Fruit fly (Drosophila melanogaster): Measurements from ENCODE around the gene Dpy-30L2.
A peak's percentile ranks its signal among the peaks of the same experiment; 100 is the strongest.

Dpy-30L2 gene

DNA sequence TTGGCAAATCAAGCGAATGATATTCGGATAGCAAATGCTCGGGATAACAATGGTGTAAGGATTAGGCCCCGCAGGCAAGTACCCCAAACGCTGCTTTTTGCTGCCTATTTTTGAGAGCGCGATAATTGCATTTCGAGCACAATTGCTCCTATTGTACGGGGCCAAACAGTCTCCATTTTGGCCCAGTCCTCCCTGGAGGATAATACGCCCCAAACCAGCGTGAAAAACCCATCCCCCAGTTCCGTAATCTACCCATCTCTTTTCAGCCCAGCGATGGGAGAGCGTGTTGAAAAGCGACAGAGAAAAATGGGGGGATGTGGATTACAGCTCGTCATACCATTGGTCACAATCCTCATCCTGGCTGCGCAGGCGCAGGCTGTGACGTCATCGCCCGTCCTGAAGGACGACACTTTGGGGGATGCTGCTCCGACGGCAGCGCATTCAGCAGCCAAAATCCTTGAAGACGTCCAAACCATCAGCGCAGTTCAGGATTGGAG, 41.2 kb upstream of the Dpy-30L2 start, which contains the start of gene Gad1 (continued):
- TF ChIP-seq Bgb (GFP tag; IDR thresholded peaks at IDR 0.05; ENCODE audit: partially characterized antibody): no peak

DNA sequence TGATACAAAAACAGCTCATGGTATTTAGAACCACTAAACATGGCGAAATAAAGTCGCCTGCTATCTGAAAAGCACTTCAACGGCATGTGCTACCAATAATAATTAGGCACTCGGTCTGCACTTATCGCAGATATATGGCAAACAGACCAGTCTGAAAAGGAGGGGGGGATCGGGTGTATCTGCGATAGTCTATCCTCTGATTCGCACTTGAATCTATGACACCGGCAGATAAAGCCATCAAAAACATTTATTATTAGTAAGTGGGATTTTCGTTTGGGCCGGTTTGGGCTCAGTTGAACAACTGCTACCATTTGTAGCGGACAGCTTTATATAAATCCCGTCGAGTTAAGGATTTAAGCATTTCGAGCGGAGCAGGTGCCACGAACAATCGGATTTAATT, 39.7 kb upstream of the Dpy-30L2 start, which contains the start of gene CG14989:
Gene CG14989 (plus strand): TSS at position 301 of the 400 bp plus-strand sequence.
- no peak for TF ChIP-seq CG6254 (GFP tag; optimal IDR thresholded peaks at IDR 0.05)
- no peak for TF ChIP-seq sug (tag; optimal IDR thresholded peaks at IDR 0.05)
- no peak for TF ChIP-seq dpn (GFP tag; optimal IDR thresholded peaks at IDR 0.05)
- TF ChIP-seq CG10366 (GFP tag; IDR thresholded peaks at IDR 0.05): no peak
- no peak for TF ChIP-seq fd64A (GFP tag; optimal IDR thresholded peaks at IDR 0.05)
- TF ChIP-seq CG4404 (GFP tag; IDR thresholded peaks at IDR 0.05): no peak
- no peak for TF ChIP-seq zfh1 (GFP tag; IDR thresholded peaks at IDR 0.05)
- no peak for TF ChIP-seq CG18011 (GFP tag; optimal IDR thresholded peaks at IDR 0.05)
- no peak for TF ChIP-seq Lpt (GFP tag; optimal IDR thresholded peaks at IDR 0.05)
- no peak for TF ChIP-seq pum (GFP tag; optimal IDR thresholded peaks at IDR 0.05)
- TF ChIP-seq schlank (tag; optimal IDR thresholded peaks at IDR 0.05): no peak
- no peak for TF ChIP-seq CG7745 (tag; optimal IDR thresholded peaks at IDR 0.05)
- no peak for TF ChIP-seq prd (optimal IDR thresholded peaks at IDR 0.05)
- TF ChIP-seq prd (GFP tag; IDR thresholded peaks at IDR 0.05): no peak

DNA sequence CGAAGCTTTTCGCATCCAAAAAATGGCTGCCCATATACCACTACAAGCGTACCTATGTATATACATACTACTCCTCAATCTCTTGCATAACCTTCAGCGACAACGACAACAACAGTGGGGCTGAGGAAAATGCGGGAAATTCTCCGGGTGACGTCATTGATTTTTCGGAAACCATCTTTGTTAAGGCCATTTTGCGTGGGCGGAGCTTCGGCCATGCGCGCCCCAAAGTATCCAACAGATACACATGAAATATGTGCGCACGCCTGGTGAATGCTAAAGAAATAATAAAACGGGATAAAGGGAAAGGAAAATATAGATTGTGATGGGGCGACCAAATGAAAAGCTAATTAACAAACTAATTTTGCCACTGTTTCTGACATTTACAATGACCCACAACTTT, 38.3 kb upstream of the Dpy-30L2 start:
- TF ChIP-seq CG31441 (GFP tag; IDR thresholded peaks at IDR 0.05): no peak
- peak; percentile 77 for TF ChIP-seq Nf-YC (tag; optimal IDR thresholded peaks at IDR 0.05)
- peak; percentile 43; the same call in 1 of the 2 replicates for TF ChIP-seq CG32767 (GFP tag; IDR thresholded peaks at IDR 0.05)
- no peak for TF ChIP-seq cas (GFP tag; IDR thresholded peaks at IDR 0.05)
- TF ChIP-seq Nf-YB (GFP tag; optimal IDR thresholded peaks at IDR 0.05): peak; percentile 30
- no peak for TF ChIP-seq CG7928 (GFP tag; optimal IDR thresholded peaks at IDR 0.05)
- peak; percentile 76 for TF ChIP-seq ewg (GFP tag; optimal IDR thresholded peaks at IDR 0.05)
- no peak for TF ChIP-seq bowl (GFP tag; IDR thresholded peaks at IDR 0.05)
- peak in 1 of 2 experiments; percentile 57 for TF ChIP-seq Pdp1 (GFP tag; optimal IDR thresholded peaks at IDR 0.05)
- TF ChIP-seq Camta (GFP tag; optimal IDR thresholded peaks at IDR 0.05): no peak
- TF ChIP-seq CG16863 (GFP tag; optimal IDR thresholded peaks at IDR 0.05): no peak
- peak; percentile 52 for TF ChIP-seq onecut (GFP tag; IDR thresholded peaks at IDR 0.05)
- no peak for TF ChIP-seq CG14014 (GFP tag; IDR thresholded peaks at IDR 0.05)

DNA sequence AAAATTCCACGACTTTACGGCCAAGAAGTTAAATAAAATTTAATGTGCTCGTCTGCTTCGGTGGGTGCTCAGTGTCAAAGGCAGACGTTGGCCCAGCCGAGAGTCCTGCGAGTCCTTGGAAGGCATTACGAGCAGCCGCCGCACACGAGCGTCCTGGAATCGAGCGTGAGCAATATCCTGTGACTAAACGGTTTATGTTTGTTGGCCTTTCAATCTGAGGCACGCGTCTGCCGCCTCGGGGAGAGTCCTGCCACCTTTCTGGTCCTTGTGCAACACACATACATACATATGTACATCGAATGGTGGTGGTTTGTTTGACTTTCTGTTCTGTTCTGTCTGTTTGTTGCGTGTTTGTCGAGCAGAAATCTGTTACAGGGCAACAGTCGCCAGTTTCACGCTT, 35.9 kb upstream of the Dpy-30L2 start:
- TF ChIP-seq lbe (GFP tag; optimal IDR thresholded peaks at IDR 0.05): no peak
- TF ChIP-seq CG10462 (GFP tag; optimal IDR thresholded peaks at IDR 0.05): no peak
- peak; percentile 10 for TF ChIP-seq nerfin-1 (tag; optimal IDR thresholded peaks at IDR 0.05)
- TF ChIP-seq CoRest (tag; optimal IDR thresholded peaks at IDR 0.05): no peak
- no peak for TF ChIP-seq CG32772 (GFP tag; IDR thresholded peaks at IDR 0.05)
- TF ChIP-seq CkIIα-i1 (GFP tag; IDR thresholded peaks at IDR 0.05): no peak
- peak; percentile 79 for TF ChIP-seq gsb-n (tag; optimal IDR thresholded peaks at IDR 0.05)
- no peak for TF ChIP-seq slou (GFP tag; optimal IDR thresholded peaks at IDR 0.05)
- TF ChIP-seq slbo (GFP tag; IDR thresholded peaks at IDR 0.05): no peak
- 0 out of 2 replicates have a peak, but pooled peaks have one; percentile 17 for TF ChIP-seq Dref (GFP tag; IDR thresholded peaks at IDR 0.05)
- no peak for TF ChIP-seq HLHmδ (GFP tag; optimal IDR thresholded peaks at IDR 0.05)
- peak; percentile 94 for TF ChIP-seq Hey (tag; optimal IDR thresholded peaks at IDR 0.05)
- no peak for TF ChIP-seq tio (GFP tag; optimal IDR thresholded peaks at IDR 0.05)
- peak; percentile 28 for TF ChIP-seq Deaf1 (tag; optimal IDR thresholded peaks at IDR 0.05)
- no peak for TF ChIP-seq GATAe (GFP tag; conservative IDR thresholded peaks at IDR 0.05)
- TF ChIP-seq Pdp1 (GFP tag; optimal IDR thresholded peaks at IDR 0.05): no peak
- no peak for TF ChIP-seq ro (GFP tag; IDR thresholded peaks at IDR 0.05)
- no peak for TF ChIP-seq CG2199 (GFP tag; IDR thresholded peaks at IDR 0.05)
- no peak for TF ChIP-seq Ets97D (GFP tag; optimal IDR thresholded peaks at IDR 0.05)
- no peak for TF ChIP-seq Dek (tag; optimal IDR thresholded peaks at IDR 0.05)
- TF ChIP-seq ham (GFP tag; IDR thresholded peaks at IDR 0.05): no peak
- TF ChIP-seq pros (GFP tag; optimal IDR thresholded peaks at IDR 0.05): peak; percentile 57

Measured in whole organism, embryonic.